Fruit fly (Drosophila melanogaster) whole organism, embryonic: ENCODE data around the gene LSm3.
A peak's percentile ranks its signal among the peaks of the same experiment; 100 is the strongest.

Source experiments
- Ada2b ChIP-seq: fragments of 200-800 bp; sonication (Bioruptor generic); IDR thresholded peaks from 2 replicates; pipeline ENCODE4 v1.3.6; 2022; ENCODE audit warnings: missing biosample characterization, missing genetic modification characterization
- Blimp-1 ChIP-seq: fragments of 200-800 bp; sonication (Bioruptor generic); optimal IDR thresholded peaks from 3 replicates; lab custom pipeline; 2018; ENCODE audit warnings: missing biosample characterization, missing genetic modification characterization, mild to moderate bottlenecking, moderate library complexity, missing genetic modification reagents
- CG10267 ChIP-seq: fragments of 200-800 bp; sonication (Bioruptor generic); optimal IDR thresholded peaks from 2 replicates; lab custom pipeline; 2018; ENCODE audit warnings: missing biosample characterization, mild to moderate bottlenecking, missing genetic modification characterization, moderate library complexity
- CG10366 ChIP-seq: fragments of 200-800 bp; sonication (Bioruptor generic); IDR thresholded peaks from 2 replicates; pipeline ENCODE4 v1.3.6; 2022; ENCODE audit warnings: missing biosample characterization, missing genetic modification characterization
- CG12236 ChIP-seq: fragments of 200-800 bp; sonication (Bioruptor generic); optimal IDR thresholded peaks from 2 replicates; lab custom pipeline; 2016; ENCODE audit warnings: missing biosample characterization, missing genetic modification characterization
- CG12659 ChIP-seq: fragments of 200-800 bp; sonication (Bioruptor generic); optimal IDR thresholded peaks from 3 replicates; lab custom pipeline; 2017; ENCODE audit warnings: mild to moderate bottlenecking, missing biosample characterization, missing genetic modification reagents, missing genetic modification characterization
- CG14965 ChIP-seq: fragments of 200-800 bp; sonication (Bioruptor generic); optimal IDR thresholded peaks from 2 replicates; lab custom pipeline; 2016; ENCODE audit warnings: missing biosample characterization, missing genetic modification characterization, borderline replicate concordance
- CG16815 ChIP-seq: fragments of 200-800 bp; sonication (Bioruptor generic); optimal IDR thresholded peaks from 3 replicates; lab custom pipeline; 2017; ENCODE audit warnings: missing biosample characterization, mild to moderate bottlenecking, missing genetic modification characterization
- CG17328 ChIP-seq: fragments of 200-800 bp; sonication (Bioruptor generic); IDR thresholded peaks from 2 replicates; pipeline ENCODE4 v1.3.6; 2022; ENCODE audit warnings: missing biosample characterization, missing genetic modification characterization
- CG17612 ChIP-seq: fragments of 200-800 bp; sonication (Bioruptor generic); IDR thresholded peaks from 2 replicates; pipeline ENCODE4 v1.3.6; 2022; ENCODE audit warnings: missing biosample characterization, missing genetic modification characterization
- CG18011 ChIP-seq: fragments of 200-800 bp; sonication (Bioruptor generic); optimal IDR thresholded peaks from 2 replicates; lab custom pipeline; 2017; ENCODE audit warnings: missing biosample characterization, missing genetic modification characterization, mild to moderate bottlenecking, moderate library complexity, missing genotype
- CG31388 ChIP-seq: fragments of 200-800 bp; sonication (Bioruptor generic); optimal IDR thresholded peaks from 2 replicates; lab custom pipeline; 2016; ENCODE audit warnings: missing biosample characterization, missing genetic modification characterization
- CG33213 ChIP-seq: fragments of 200-800 bp; sonication (Bioruptor generic); optimal IDR thresholded peaks from 3 replicates; lab custom pipeline; 2016; ENCODE audit warnings: missing biosample characterization, missing genetic modification characterization
- CG4424 ChIP-seq: fragments of 200-800 bp; sonication (Bioruptor generic); optimal IDR thresholded peaks from 3 replicates; lab custom pipeline; 2016; ENCODE audit warnings: missing biosample characterization, missing genetic modification characterization
- CG5953 ChIP-seq: fragments of 200-800 bp; sonication (Bioruptor generic); IDR thresholded peaks from 2 replicates; pipeline ENCODE4 v1.3.6; 2022; ENCODE audit warnings: missing biosample characterization, missing genetic modification characterization
- CG6765 ChIP-seq: fragments of 200-800 bp; sonication (Bioruptor generic); optimal IDR thresholded peaks from 3 replicates; lab custom pipeline; 2017; ENCODE audit warnings: missing biosample characterization, mild to moderate bottlenecking, missing genetic modification characterization
- CG6854 ChIP-seq: fragments of 200-800 bp; sonication (Bioruptor generic); optimal IDR thresholded peaks from 3 replicates; lab custom pipeline; 2017; ENCODE audit warnings: missing biosample characterization, mild to moderate bottlenecking, missing genetic modification characterization
- CG7271 ChIP-seq: fragments of 200-800 bp; sonication (Bioruptor generic); optimal IDR thresholded peaks from 2 replicates; lab custom pipeline; 2018; ENCODE audit warnings: missing biosample characterization, mild to moderate bottlenecking, missing genetic modification characterization, moderate library complexity
- CG9817 ChIP-seq: fragments of 200-800 bp; sonication (Bioruptor generic); optimal IDR thresholded peaks from 2 replicates; lab custom pipeline; 2018; ENCODE audit warnings: missing biosample characterization, mild to moderate bottlenecking, missing genetic modification characterization, moderate library complexity
- CkIIα-i1 ChIP-seq: fragments of 200-800 bp; sonication (Bioruptor generic); IDR thresholded peaks from 2 replicates; pipeline ENCODE4 v1.3.6; 2022; ENCODE audit warnings: missing biosample characterization, missing genetic modification characterization
- Dbx ChIP-seq: fragments of 200-800 bp; sonication (Bioruptor generic); IDR thresholded peaks from 3 replicates; pipeline ENCODE4 v1.3.6; 2022; ENCODE audit warnings: missing biosample characterization, missing genetic modification characterization
- Doc2 ChIP-seq: fragments of 200-800 bp; sonication (Bioruptor generic); IDR thresholded peaks from 2 replicates; pipeline ENCODE4 v1.3.6; 2022; ENCODE audit warnings: missing biosample characterization, missing genetic modification characterization
- Dref ChIP-seq: fragments of 200-800 bp; sonication (Bioruptor generic); IDR thresholded peaks from 2 replicates; pipeline ENCODE4 v1.3.6; 2022; ENCODE audit warnings: missing biosample characterization, missing genetic modification characterization
- ERR ChIP-seq: fragments of 200-800 bp; sonication (Bioruptor generic); optimal IDR thresholded peaks from 2 replicates; lab custom pipeline; 2016; ENCODE audit warnings: missing biosample characterization, missing genetic modification characterization
- Fer2 ChIP-seq: fragments of 200-800 bp; sonication (Bioruptor generic); optimal IDR thresholded peaks from 2 replicates; lab custom pipeline; 2018; ENCODE audit warnings: missing biosample characterization, mild to moderate bottlenecking, missing genetic modification characterization, moderate library complexity
- HmgZ ChIP-seq: fragments of 200-800 bp; sonication (Bioruptor generic); optimal IDR thresholded peaks from 2 replicates; lab custom pipeline; 2018; ENCODE audit warnings: missing biosample characterization, mild to moderate bottlenecking, missing genetic modification characterization
- MBD-R2 ChIP-seq: fragments of 200-800 bp; sonication (Bioruptor generic); IDR thresholded peaks from 2 replicates; pipeline ENCODE4 v1.3.6; 2022; ENCODE audit warnings: missing biosample characterization, missing genetic modification characterization
- Opbp ChIP-seq: fragments of 200-800 bp; sonication (Bioruptor generic); IDR thresholded peaks from 3 replicates; pipeline ENCODE4 v1.3.6; 2022; ENCODE audit warnings: missing biosample characterization, missing genetic modification characterization; ENCODE audit not compliant: partially characterized antibody
- Pdp1 ChIP-seq, 2 experiments: fragments of 200-800 bp; sonication (Bioruptor generic); optimal IDR thresholded peaks; 3 replicates each; lab custom pipeline; 2016; ENCODE audit warnings: missing biosample characterization in 2 of 2, missing genetic modification characterization in 2 of 2, mild to moderate bottlenecking in 1 of 2, moderate library complexity in 1 of 2
- Sin3A ChIP-seq: fragments of >200 bp; optimal IDR thresholded peaks from 2 replicates; lab custom pipeline; 2018
- Trl ChIP-seq, 3 experiments: fragments of >200 bp in 2 of 3; fragments of 200-800 bp in 1 of 3; sonication (Bioruptor generic) in 1 of 3; optimal IDR thresholded peaks; 2 replicates in 1 of 3; 3 replicates in 2 of 3; lab custom pipeline; 2016 to 2017; ENCODE audit warnings: missing biosample characterization in 1 of 3, missing genetic modification characterization in 1 of 3
- amos ChIP-seq: fragments of 200-800 bp; sonication (Bioruptor generic); IDR thresholded peaks from 2 replicates; pipeline ENCODE4 v1.3.6; 2022; ENCODE audit warnings: missing biosample characterization, missing genetic modification characterization; ENCODE audit not compliant: partially characterized antibody
- ara ChIP-seq: fragments of 200-800 bp; sonication (Bioruptor generic); IDR thresholded peaks from 2 replicates; pipeline ENCODE4 v1.3.6; 2022; ENCODE audit warnings: missing biosample characterization, missing genetic modification characterization
- ato ChIP-seq: fragments of 200-800 bp; sonication (Bioruptor generic); IDR thresholded peaks from 2 replicates; pipeline ENCODE4 v1.3.6; 2022; ENCODE audit warnings: missing biosample characterization, missing genetic modification characterization; ENCODE audit not compliant: partially characterized antibody
- btn ChIP-seq: fragments of 200-800 bp; sonication (Bioruptor generic); optimal IDR thresholded peaks from 2 replicates; lab custom pipeline; 2016; ENCODE audit warnings: missing biosample characterization, missing genetic modification characterization
- cad ChIP-seq: fragments of >200 bp; optimal IDR thresholded peaks from 2 replicates; lab custom pipeline; 2017; ENCODE audit warnings: missing biosample characterization, missing genetic modification characterization
- cg ChIP-seq: fragments of 200-800 bp; sonication (Bioruptor generic); optimal IDR thresholded peaks from 3 replicates; lab custom pipeline; 2019; ENCODE audit warnings: missing biosample characterization, mild to moderate bottlenecking, missing genetic modification characterization, moderate library complexity
- klu ChIP-seq: fragments of 200-800 bp; sonication (Bioruptor generic); IDR thresholded peaks from 2 replicates; pipeline ENCODE4 v1.3.6; 2022; ENCODE audit warnings: missing biosample characterization, missing genetic modification characterization
- knrl ChIP-seq: fragments of 200-800 bp; sonication (Bioruptor generic); IDR thresholded peaks from 3 replicates; pipeline ENCODE4 v1.3.6; 2022; ENCODE audit warnings: missing biosample characterization, missing genetic modification characterization; ENCODE audit not compliant: partially characterized antibody
- lab ChIP-seq: fragments of 200-800 bp; sonication (Bioruptor generic); optimal IDR thresholded peaks from 3 replicates; lab custom pipeline; 2017; ENCODE audit warnings: missing biosample characterization, missing genetic modification characterization, mild to moderate bottlenecking, moderate library complexity, missing genetic modification reagents
- nom ChIP-seq: fragments of 200-800 bp; sonication (Bioruptor generic); optimal IDR thresholded peaks from 2 replicates; lab custom pipeline; 2017; ENCODE audit warnings: missing biosample characterization, missing genetic modification characterization, mild to moderate bottlenecking, moderate library complexity, missing genetic modification reagents
- row ChIP-seq: fragments of 200-800 bp; sonication (Bioruptor generic); IDR thresholded peaks from 3 replicates; pipeline ENCODE4 v1.3.6; 2022; ENCODE audit warnings: missing biosample characterization, missing genetic modification characterization
- slbo ChIP-seq: fragments of 200-800 bp; sonication (Bioruptor generic); IDR thresholded peaks from 2 replicates; pipeline ENCODE4 v1.3.6; 2022; ENCODE audit warnings: missing biosample characterization, missing genetic modification characterization
- slp2 ChIP-seq: fragments of 200-800 bp; sonication (Bioruptor generic); optimal IDR thresholded peaks from 2 replicates; lab custom pipeline; 2016; ENCODE audit warnings: missing biosample characterization, missing genetic modification characterization
- sqz ChIP-seq: fragments of 200-800 bp; sonication (Bioruptor generic); optimal IDR thresholded peaks from 3 replicates; lab custom pipeline; 2018; ENCODE audit warnings: missing biosample characterization, mild to moderate bottlenecking, missing genetic modification characterization
- tup ChIP-seq: fragments of 200-800 bp; sonication (Bioruptor generic); optimal IDR thresholded peaks from 2 replicates; lab custom pipeline; 2016; ENCODE audit warnings: missing biosample characterization, mild to moderate bottlenecking, missing genetic modification characterization, moderate library complexity
- usp ChIP-seq: fragments of >200 bp; optimal IDR thresholded peaks from 2 replicates; lab custom pipeline; 2017; ENCODE audit warnings: missing biosample characterization, missing genetic modification characterization
- wor ChIP-seq: fragments of 200-800 bp; sonication (Bioruptor generic); IDR thresholded peaks from 2 replicates; pipeline ENCODE4 v1.3.6; 2022; ENCODE audit warnings: missing biosample characterization, missing genetic modification characterization

The LSm3 gene

DNA sequence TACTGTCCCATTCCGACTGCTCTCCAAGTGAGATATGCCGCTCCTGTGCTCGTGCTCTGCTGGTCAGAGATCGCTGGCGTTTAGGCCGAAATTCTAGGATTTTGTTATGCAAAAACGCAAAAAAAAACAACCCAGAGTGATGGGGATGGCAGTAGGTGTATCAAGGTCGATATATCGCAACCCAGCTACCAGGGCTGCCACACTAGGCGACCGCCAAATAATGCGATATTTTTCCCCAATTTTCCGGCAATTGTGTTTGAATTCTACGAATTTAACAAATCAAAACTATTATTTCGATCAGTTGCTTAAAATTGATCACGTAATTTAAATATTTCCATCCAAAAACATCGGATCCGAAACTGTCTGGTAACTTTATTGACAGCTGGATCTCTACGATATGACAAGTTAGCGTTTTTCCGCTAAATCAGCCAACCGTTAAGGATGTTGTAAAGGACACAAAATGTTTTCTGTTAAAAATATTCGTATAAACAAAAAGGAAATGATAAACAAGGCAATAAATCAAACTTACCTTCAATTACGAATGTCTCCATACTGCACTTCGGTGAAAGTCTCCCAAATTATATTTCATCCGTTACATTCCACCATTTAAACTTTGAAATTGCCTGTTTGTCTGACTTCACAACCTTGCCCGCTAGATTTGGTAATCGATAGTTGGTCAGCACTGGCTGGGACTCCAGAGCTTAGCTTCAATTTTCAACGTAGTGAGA, 41.6 kb downstream of the LSm3 start, which contains the start of gene spas (continued):
- TF ChIP-seq slp2 (GFP tag; lab: Kevin White, UChicago) (peak; percentile 80), Fer2 (peak; percentile 22), sqz (GFP tag; lab: Kevin White, UChicago) (no peak), cad (no peak), Trl (optimal IDR thresholded peaks at IDR 0.05; lab: Kevin White, UChicago) (no peak), Trl (GFP tag; optimal IDR thresholded peaks at IDR 0.05; lab: Kevin White, UChicago) (peak; percentile 67), klu (GFP tag; lab: Robert Waterston, UW) (peak; percentile 60; the same call in 1 of the 2 replicates), usp (GFP tag; lab: Kevin White, UChicago) (no peak), MBD-R2 (GFP tag; lab: Robert Waterston, UW) (peak; percentile 87), CG14965 (no peak), CG16815 (GFP tag; lab: Kevin White, UChicago) (peak; percentile 81), Opbp (GFP tag; lab: Robert Waterston, UW) (peak; percentile 93), knrl (GFP tag; lab: Robert Waterston, UW) (peak; percentile 97), cg (GFP tag; lab: Kevin White, UChicago) (no peak), Pdp1 (GFP tag; optimal IDR thresholded peaks at IDR 0.05; lab: Kevin White, UChicago) (peak; percentile 73 to 95), Dbx (GFP tag; lab: Robert Waterston, UW) (peak; percentile 72; the same call in 2 of the 3 replicates), CG18011 (GFP tag; lab: Kevin White, UChicago) (peak; percentile 25), CG12659 (GFP tag; lab: Kevin White, UChicago) (peak; percentile 62), nom (GFP tag; lab: Kevin White, UChicago) (no peak), lab (GFP tag; lab: Kevin White, UChicago) (peak; percentile 50), ERR (GFP tag; lab: Kevin White, UChicago) (peak; percentile 13), CG7271 (tag; lab: Kevin White, UChicago) (peak; percentile 21), CG4424 (GFP tag; lab: Kevin White, UChicago) (peak; percentile 49), CG6765 (no peak), Dref (GFP tag; lab: Robert Waterston, UW) (peak; percentile 60), CG31388 (GFP tag; lab: Kevin White, UChicago) (no peak), wor (GFP tag; lab: Robert Waterston, UW) (peak; percentile 52; the same call in 1 of the 2 replicates), CG6854 (GFP tag; lab: Kevin White, UChicago) (no peak), CG17328 (GFP tag; lab: Robert Waterston, UW) (peak; percentile 79), tup (peak; percentile 25), Sin3A (lab: Kevin White, UChicago) (peak; percentile 95), amos (GFP tag; lab: Robert Waterston, UW) (peak; percentile 96), CG9817 (peak; percentile 67), CG17612 (GFP tag; lab: Robert Waterston, UW) (no peak), btn (GFP tag; lab: Kevin White, UChicago) (peak; percentile 32), Doc2 (GFP tag; lab: Robert Waterston, UW) (no peak), slbo (GFP tag; lab: Robert Waterston, UW) (peak; percentile 89), CG33213 (GFP tag; lab: Kevin White, UChicago) (peak; percentile 5), CG5953 (GFP tag; lab: Robert Waterston, UW) (peak; percentile 45; the same call in 1 of the 2 replicates), CG10267 (tag; lab: Kevin White, UChicago) (peak; percentile 65), CG10366 (GFP tag; lab: Robert Waterston, UW) (peak; percentile 78), ato (GFP tag; lab: Robert Waterston, UW) (peak; percentile 86), CG12236 (GFP tag; lab: Kevin White, UChicago) (no peak), ara (GFP tag; lab: Robert Waterston, UW) (peak; percentile 62), CkIIα-i1 (no peak), HmgZ (tag; lab: Kevin White, UChicago) (peak; percentile 67), Blimp-1 (GFP tag; lab: Kevin White, UChicago) (no peak), row (GFP tag; lab: Robert Waterston, UW) (peak; percentile 93), Ada2b (GFP tag; lab: Robert Waterston, UW) (peak; percentile 41; the same call in 1 of the 2 replicates)
